Worm (Caenorhabditis elegans): ENCODE results near the gene C01G5.3.

DNA sequence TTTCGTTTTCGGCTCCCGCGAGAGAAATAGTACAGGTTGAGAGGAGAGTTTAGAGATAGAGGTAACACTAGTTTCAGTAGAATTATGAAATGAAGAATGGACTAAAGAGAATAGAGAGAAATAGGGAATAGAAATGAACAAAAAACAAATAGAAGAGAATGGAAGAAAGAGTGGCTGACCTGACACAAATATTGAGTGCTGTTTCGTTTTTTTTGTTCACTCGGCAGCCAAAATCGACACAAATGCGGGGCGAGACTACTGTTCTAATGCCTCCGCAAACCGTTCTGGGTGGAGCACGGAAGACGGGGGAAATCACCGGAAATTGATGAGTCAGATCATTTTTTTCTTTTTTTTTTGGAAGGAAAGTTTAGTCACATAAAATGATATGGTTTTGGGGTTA, 36.6 kb downstream of the C01G5.3 start:
- no peak for TF ChIP-seq lin-1 (GFP tag; IDR thresholded peaks at IDR 0.05)
- no peak for TF ChIP-seq dpl-1 (GFP tag; optimal IDR thresholded peaks at IDR 0.05)
- TF ChIP-seq ama-1 (optimal IDR thresholded peaks at IDR 0.05): no peak
- no peak for TF ChIP-seq hmg-1.1 (GFP tag; IDR thresholded peaks at IDR 0.05)
- TF ChIP-seq ZK337.2 (GFP tag; IDR thresholded peaks at IDR 0.05): no peak
- no peak for TF ChIP-seq ces-1 (GFP tag; optimal IDR thresholded peaks at IDR 0.05)
- no peak for TF ChIP-seq zag-1 (tag; optimal IDR thresholded peaks at IDR 0.05)
- TF ChIP-seq ZK546.5 (tag; optimal IDR thresholded peaks at IDR 0.05): no peak
- TF ChIP-seq pqm-1 (tag; optimal IDR thresholded peaks at IDR 0.05): no peak
- no peak for TF ChIP-seq snpc-4 (tag; optimal IDR thresholded peaks at IDR 0.05)

Measured in whole organism, L4 larva.